Worm (Caenorhabditis elegans) whole organism, young adult: Measurements from ENCODE around the gene epic-3.

Experiments used
- B0261.1 ChIP-seq: sonication (generic microtip); optimal IDR thresholded peaks from 2 replicates; lab custom pipeline; 2016; ENCODE audit warnings: mild to moderate bottlenecking, missing genetic modification characterization, moderate library complexity, missing compliant biosample characterization
- C06A6.2 ChIP-seq: fragments of 200-800 bp; sonication (Bioruptor generic); conservative IDR thresholded peaks from 2 replicates; pipeline ENCODE4 v1.3.6; 2022; ENCODE audit warnings: missing genetic modification characterization, missing compliant biosample characterization
- F10E7.11 ChIP-seq: sonication (generic microtip); optimal IDR thresholded peaks from 2 replicates; lab custom pipeline; 2017; ENCODE audit warnings: mild to moderate bottlenecking, missing genetic modification characterization, moderate library complexity, missing compliant biosample characterization
- F33H1.4 ChIP-seq: fragments of 200-800 bp; sonication (Bioruptor generic); IDR thresholded peaks from 2 replicates; pipeline ENCODE4 v1.3.6; 2022; ENCODE audit warnings: missing genetic modification reagents, missing genetic modification characterization, missing compliant biosample characterization
- F37B4.10 ChIP-seq: fragments of 200-800 bp; sonication (Bioruptor generic); IDR thresholded peaks from 2 replicates; pipeline ENCODE4 v1.3.6; 2022; ENCODE audit warnings: missing genetic modification characterization, missing compliant biosample characterization
- F39B2.1 ChIP-seq: fragments of 200-800 bp; sonication (Bioruptor generic); IDR thresholded peaks from 2 replicates; pipeline ENCODE4 v1.3.6; 2022; ENCODE audit warnings: missing genetic modification reagents, missing genetic modification characterization, missing compliant biosample characterization
- F52B5.7 ChIP-seq: sonication (generic microtip); optimal IDR thresholded peaks from 2 replicates; lab custom pipeline; 2016; ENCODE audit warnings: mild to moderate bottlenecking, missing genetic modification characterization, missing compliant biosample characterization
- Y53F4B.3 ChIP-seq: fragments of 200-800 bp; sonication (Bioruptor generic); IDR thresholded peaks from 2 replicates; pipeline ENCODE4 v1.3.6; 2022; ENCODE audit warnings: missing genetic modification reagents, missing genetic modification characterization, missing compliant biosample characterization
- Y79H2A.3 ChIP-seq: fragments of 200-800 bp; sonication (Bioruptor generic); conservative IDR thresholded peaks from 2 replicates; pipeline ENCODE4 v1.3.6; 2022; ENCODE audit warnings: missing genetic modification reagents, missing genetic modification characterization, missing compliant biosample characterization
- Y95B8A.8 ChIP-seq: fragments of 200-800 bp; sonication (Bioruptor generic); IDR thresholded peaks from 2 replicates; pipeline ENCODE4 v1.3.6; 2022; ENCODE audit warnings: missing genetic modification reagents, missing genetic modification characterization, missing compliant biosample characterization
- akir-1 ChIP-seq: fragments of 200-800 bp; sonication (Bioruptor generic); optimal IDR thresholded peaks from 2 replicates; lab custom pipeline; 2018; ENCODE audit warnings: mild to moderate bottlenecking, missing genetic modification characterization, moderate library complexity, missing compliant biosample characterization
- atf-7 ChIP-seq: sonication (generic microtip); optimal IDR thresholded peaks from 2 replicates; lab custom pipeline; 2017; ENCODE audit warnings: mild to moderate bottlenecking, missing genetic modification characterization, missing compliant biosample characterization
- athp-1 ChIP-seq: sonication (generic microtip); optimal IDR thresholded peaks from 2 replicates; lab custom pipeline; 2017; ENCODE audit warnings: mild to moderate bottlenecking, missing genetic modification characterization, missing compliant biosample characterization
- attf-3 ChIP-seq: fragments of 200-800 bp; sonication (Bioruptor generic); conservative IDR thresholded peaks from 2 replicates; pipeline ENCODE4 v1.3.6; 2022; ENCODE audit warnings: missing genetic modification reagents, missing genetic modification characterization, missing compliant biosample characterization
- cebp-1 ChIP-seq, 2 experiments: fragments of 200-800 bp in 1 of 2; sonication (Bioruptor generic) in 1 of 2; sonication (generic microtip) in 1 of 2; IDR thresholded peaks in 1 of 2; optimal IDR thresholded peaks in 1 of 2; 2 replicates each; pipeline versions ENCODE4 v1.3.6 to Lab custom; 2017 to 2022; ENCODE audit warnings: missing compliant biosample characterization in 2 of 2, missing genetic modification characterization in 2 of 2, mild to moderate bottlenecking in 1 of 2, missing genetic modification reagents in 1 of 2, moderate library complexity in 1 of 2
- ceh-100 ChIP-seq: fragments of 200-800 bp; sonication (Bioruptor generic); IDR thresholded peaks from 2 replicates; pipeline ENCODE4 v1.3.6; 2022; ENCODE audit warnings: missing genetic modification reagents, missing genetic modification characterization, missing compliant biosample characterization
- ceh-27 ChIP-seq: fragments of 200-800 bp; sonication (Bioruptor generic); optimal IDR thresholded peaks from 2 replicates; lab custom pipeline; 2018; ENCODE audit warnings: mild to moderate bottlenecking, missing genetic modification characterization, moderate library complexity, missing compliant biosample characterization
- ceh-79 ChIP-seq: sonication (generic microtip); optimal IDR thresholded peaks from 2 replicates; lab custom pipeline; 2017; ENCODE audit warnings: mild to moderate bottlenecking, missing genetic modification characterization, missing compliant biosample characterization
- ceh-91 ChIP-seq: fragments of 200-800 bp; sonication (Bioruptor generic); IDR thresholded peaks from 2 replicates; pipeline ENCODE4 v1.3.6; 2022; ENCODE audit warnings: missing genetic modification reagents, missing genetic modification characterization, missing compliant biosample characterization
- dpl-1 ChIP-seq: fragments of 150-350 bp; optimal IDR thresholded peaks from 2 replicates; lab custom pipeline; 2014; ENCODE audit warnings: missing biosample characterization, missing genetic modification reagents, missing genetic modification characterization
- egl-18 ChIP-seq: fragments of 200-800 bp; sonication (Bioruptor generic); IDR thresholded peaks from 2 replicates; pipeline ENCODE4 v1.3.6; 2022; ENCODE audit warnings: missing genetic modification reagents, missing genetic modification characterization, missing compliant biosample characterization
- gei-17 ChIP-seq: fragments of 200-800 bp; sonication (Bioruptor generic); optimal IDR thresholded peaks from 2 replicates; lab custom pipeline; 2018; ENCODE audit warnings: mild to moderate bottlenecking, missing genetic modification characterization, missing compliant biosample characterization
- lin-26 ChIP-seq: fragments of 200-800 bp; sonication (Bioruptor generic); IDR thresholded peaks from 2 replicates; pipeline ENCODE4 v1.3.6; 2022; ENCODE audit warnings: missing genetic modification reagents, missing genetic modification characterization, missing compliant biosample characterization
- lin-54 ChIP-seq: fragments of 200-800 bp; sonication (Bioruptor generic); optimal IDR thresholded peaks from 2 replicates; lab custom pipeline; 2018; ENCODE audit warnings: mild to moderate bottlenecking, missing genetic modification characterization, missing compliant biosample characterization
- lsl-1 ChIP-seq: fragments of 200-800 bp; sonication (Bioruptor generic); optimal IDR thresholded peaks from 2 replicates; lab custom pipeline; 2018; ENCODE audit warnings: mild to moderate bottlenecking, missing genetic modification characterization, moderate library complexity, missing compliant biosample characterization
- madf-3 ChIP-seq: fragments of 200-800 bp; sonication (Bioruptor generic); IDR thresholded peaks from 2 replicates; pipeline ENCODE4 v1.3.6; 2022; ENCODE audit warnings: missing genetic modification reagents, missing genetic modification characterization, missing compliant biosample characterization
- madf-6 ChIP-seq: fragments of 200-800 bp; sonication (Bioruptor generic); IDR thresholded peaks from 2 replicates; pipeline ENCODE4 v1.3.6; 2022; ENCODE audit warnings: missing genetic modification reagents, missing genetic modification characterization, missing compliant biosample characterization
- mel-28 ChIP-seq: sonication (generic microtip); optimal IDR thresholded peaks from 2 replicates; lab custom pipeline; 2016; ENCODE audit warnings: borderline replicate concordance, mild to moderate bottlenecking, missing genetic modification characterization, missing compliant biosample characterization
- nfya-1 ChIP-seq: sonication (generic microtip); optimal IDR thresholded peaks from 2 replicates; lab custom pipeline; 2017; ENCODE audit warnings: antibody characterized with exemption, missing compliant biosample characterization, missing genetic modification characterization, borderline replicate concordance; ENCODE audit not compliant: insufficient read depth
- nfyb-1 ChIP-seq: fragments of 200-800 bp; sonication (Bioruptor generic); IDR thresholded peaks from 2 replicates; pipeline ENCODE4 v1.3.6; 2022; ENCODE audit warnings: missing genetic modification reagents, missing genetic modification characterization, missing compliant biosample characterization
- pha-4 ChIP-seq: fragments of 150-350 bp; sonication (generic microtip); optimal IDR thresholded peaks from 2 replicates; lab custom pipeline; 2014; ENCODE audit warnings: missing biosample characterization, missing genetic modification reagents, missing genetic modification characterization
- rpc-1 ChIP-seq, 2 experiments: fragments of 150-350 bp in 1 of 2; sonication (generic microtip) in 1 of 2; optimal IDR thresholded peaks; 2 replicates each; lab custom pipeline; 2014 to 2018; ENCODE audit warnings: missing biosample characterization in 1 of 2, missing genetic modification characterization in 1 of 2, missing genetic modification reagents in 1 of 2, missing genotype in 1 of 2
- snpc-3.4 ChIP-seq: sonication (generic microtip); optimal IDR thresholded peaks from 2 replicates; lab custom pipeline; 2017; ENCODE audit warnings: missing genetic modification characterization, mild to moderate bottlenecking, missing compliant biosample characterization, antibody characterized with exemption, moderate library complexity, missing genotype, missing genetic modification reagents
- snpc-4 ChIP-seq, 5 experiments: fragments of 150-350 bp in 1 of 5; sonication (generic microtip) in 4 of 5; optimal IDR thresholded peaks; 2 replicates each; lab custom pipeline; 2014 to 2018; ENCODE audit warnings: missing genetic modification characterization in 5 of 5, missing biosample characterization in 3 of 5, antibody characterized with exemption in 2 of 5, mild to moderate bottlenecking in 2 of 5, missing compliant biosample characterization in 2 of 5, missing genotype in 2 of 5, moderate library complexity in 2 of 5, missing genetic modification reagents in 1 of 5
- sptf-2 ChIP-seq: fragments of 200-800 bp; sonication (Bioruptor generic); optimal IDR thresholded peaks from 2 replicates; lab custom pipeline; 2018; ENCODE audit warnings: mild to moderate bottlenecking, missing genetic modification characterization, missing compliant biosample characterization
- tlf-1 ChIP-seq: fragments of 200-800 bp; sonication (Bioruptor generic); optimal IDR thresholded peaks from 2 replicates; lab custom pipeline; 2018; ENCODE audit warnings: mild to moderate bottlenecking, missing genetic modification characterization, missing compliant biosample characterization
- unc-62 ChIP-seq: fragments of 150-350 bp; optimal IDR thresholded peaks from 2 replicates; lab custom pipeline; 2014; ENCODE audit warnings: missing biosample characterization, missing genetic modification reagents, missing genetic modification characterization
- ztf-18 ChIP-seq: sonication (generic microtip); optimal IDR thresholded peaks from 2 replicates; lab custom pipeline; 2016; ENCODE audit warnings: missing genotype, mild to moderate bottlenecking, missing genetic modification characterization, missing compliant biosample characterization
- ztf-26 ChIP-seq: sonication (generic microtip); optimal IDR thresholded peaks from 2 replicates; lab custom pipeline; 2017; ENCODE audit warnings: missing genetic modification characterization, missing compliant biosample characterization
- ztf-28 ChIP-seq: fragments of 200-800 bp; sonication (Bioruptor generic); IDR thresholded peaks from 2 replicates; pipeline ENCODE4 v1.3.6; 2022; ENCODE audit warnings: missing genetic modification reagents, missing genetic modification characterization, missing compliant biosample characterization
- ztf-3 ChIP-seq: fragments of 200-800 bp; sonication (Bioruptor generic); optimal IDR thresholded peaks from 2 replicates; lab custom pipeline; 2018; ENCODE audit warnings: mild to moderate bottlenecking, missing genetic modification characterization, missing compliant biosample characterization
- ztf-6 ChIP-seq: fragments of 200-800 bp; sonication (Bioruptor generic); IDR thresholded peaks from 2 replicates; pipeline ENCODE4 v1.3.6; 2022; ENCODE audit warnings: missing genetic modification reagents, missing genetic modification characterization, missing compliant biosample characterization

Gene epic-3

ce11 chrIV:1745453-1746051 lies 21.4 kb upstream of the epic-3 start, which contains the start of the genes Y41D4A.6 and Y41D4A.4 (continued):
- TF ChIP-seq Y53F4B.3 (GFP tag; lab: Robert Waterston, UW) (no peak), ceh-91 (peak; percentile 76), ztf-6 (peak; percentile 64; the same call in 1 of the 2 replicates), madf-6 (GFP tag; lab: Robert Waterston, UW) (peak; percentile 53), lin-54 (GFP tag; lab: Kevin White, UChicago) (peak; percentile 79), C06A6.2 (GFP tag; lab: Robert Waterston, UW) (no peak), F39B2.1 (GFP tag; lab: Robert Waterston, UW) (no peak), snpc-4 (GFP tag; optimal IDR thresholded peaks at IDR 0.05; lab: Kevin White, UChicago) (no peak), snpc-4 (tag; optimal IDR thresholded peaks at IDR 0.05; lab: Kevin White, UChicago) (peak; percentile 22 to 66 (median 58)), cebp-1 (GFP tag; IDR thresholded peaks at IDR 0.05; lab: Robert Waterston, UW) (peak; percentile 33; the same call in 1 of the 2 replicates), cebp-1 (tag; optimal IDR thresholded peaks at IDR 0.05; lab: Kevin White, UChicago) (peak; percentile 63), F37B4.10 (no peak), Y95B8A.8 (0 out of 2 replicates have a peak, but pooled peaks have one; percentile 61), lsl-1 (peak; percentile 70), ceh-27 (GFP tag; lab: Kevin White, UChicago) (peak; percentile 81), unc-62 (no peak), akir-1 (GFP tag; lab: Kevin White, UChicago) (no peak), ztf-28 (GFP tag; lab: Robert Waterston, UW) (peak; percentile 91), athp-1 (peak; percentile 73), dpl-1 (GFP tag; lab: Kevin White, UChicago) (no peak), Y79H2A.3 (GFP tag; lab: Robert Waterston, UW) (0 out of 2 replicates have a peak, but pooled peaks have one; percentile 41), pha-4 (tag; lab: Kevin White, UChicago) (no peak), snpc-3.4 (tag; lab: Kevin White, UChicago) (peak; percentile 67), mel-28 (peak; percentile 64), F52B5.7 (tag; lab: Kevin White, UChicago) (no peak), rpc-1 (optimal IDR thresholded peaks at IDR 0.05; lab: Kevin White, UChicago) (no peak), rpc-1 (tag; optimal IDR thresholded peaks at IDR 0.05; lab: Kevin White, UChicago) (no peak), tlf-1 (peak; percentile 37), ceh-100 (GFP tag; lab: Robert Waterston, UW) (peak; percentile 99), ztf-3 (GFP tag; lab: Kevin White, UChicago) (no peak), lin-26 (GFP tag; lab: Robert Waterston, UW) (no peak), nfya-1 (tag; lab: Kevin White, UChicago) (no peak), B0261.1 (tag; lab: Kevin White, UChicago) (peak; percentile 3), atf-7 (tag; lab: Kevin White, UChicago) (no peak), ztf-18 (tag; lab: Kevin White, UChicago) (peak; percentile 66), gei-17 (GFP tag; lab: Kevin White, UChicago) (no peak), nfyb-1 (GFP tag; lab: Robert Waterston, UW) (0 out of 2 replicates have a peak, but pooled peaks have one; percentile 51), egl-18 (no peak), attf-3 (peak; percentile 76), madf-3 (peak; percentile 72; the same call in 1 of the 2 replicates), ztf-26 (no peak), sptf-2 (GFP tag; lab: Kevin White, UChicago) (no peak), F10E7.11 (tag; lab: Kevin White, UChicago) (no peak), ceh-79 (tag; lab: Kevin White, UChicago) (no peak), F33H1.4 (GFP tag; lab: Robert Waterston, UW) (peak; percentile 68)
